Fruit fly (Drosophila melanogaster) whole organism, embryonic: ENCODE measurements around the gene CG13258.

Experiments used
- CG1024 ChIP-seq: fragments of 200-800 bp; sonication (Bioruptor generic); IDR thresholded peaks from 2 replicates; pipeline ENCODE4 v1.3.6; 2022; ENCODE audit warnings: missing biosample characterization, missing genetic modification characterization
- CG10321 ChIP-seq: fragments of 200-800 bp; sonication (Bioruptor generic); IDR thresholded peaks from 2 replicates; pipeline ENCODE4 v1.3.6; 2022; ENCODE audit warnings: missing biosample characterization, missing genetic modification characterization
- CG10654 ChIP-seq: fragments of 200-800 bp; sonication (Bioruptor generic); optimal IDR thresholded peaks from 2 replicates; lab custom pipeline; 2016; ENCODE audit warnings: missing biosample characterization, missing genetic modification characterization
- CG11696 ChIP-seq: fragments of 200-800 bp; sonication (Bioruptor generic); IDR thresholded peaks from 2 replicates; pipeline ENCODE4 v1.3.6; 2022; ENCODE audit warnings: missing biosample characterization, missing genetic modification characterization
- CG11723 ChIP-seq: fragments of 200-800 bp; sonication (Bioruptor generic); optimal IDR thresholded peaks from 2 replicates; lab custom pipeline; 2017; ENCODE audit warnings: missing biosample characterization, mild to moderate bottlenecking, missing genetic modification characterization
- CG12071 ChIP-seq: fragments of 200-800 bp; sonication (Bioruptor generic); optimal IDR thresholded peaks from 3 replicates; lab custom pipeline; 2018; ENCODE audit warnings: missing biosample characterization, mild to moderate bottlenecking, missing genetic modification characterization
- CG14860 ChIP-seq: fragments of 200-800 bp; sonication (Bioruptor generic); IDR thresholded peaks from 3 replicates; pipeline ENCODE4 v1.3.6; 2022; ENCODE audit warnings: missing biosample characterization, missing genetic modification characterization; ENCODE audit not compliant: partially characterized antibody
- CG14965 ChIP-seq: fragments of 200-800 bp; sonication (Bioruptor generic); optimal IDR thresholded peaks from 2 replicates; lab custom pipeline; 2016; ENCODE audit warnings: missing biosample characterization, missing genetic modification characterization, borderline replicate concordance
- CG1602 ChIP-seq: fragments of 200-800 bp; sonication (Bioruptor generic); optimal IDR thresholded peaks from 3 replicates; lab custom pipeline; 2016; ENCODE audit warnings: missing biosample characterization, missing genetic modification characterization
- CG16779 ChIP-seq: fragments of 200-800 bp; sonication (Bioruptor generic); IDR thresholded peaks from 2 replicates; pipeline ENCODE4 v1.3.6; 2022; ENCODE audit warnings: missing biosample characterization, missing genetic modification characterization
- CG16813 ChIP-seq: fragments of 200-800 bp; sonication (Bioruptor generic); IDR thresholded peaks from 3 replicates; pipeline ENCODE4 v1.3.6; 2022; ENCODE audit warnings: missing biosample characterization, missing genetic modification characterization; ENCODE audit not compliant: partially characterized antibody
- CG17359 ChIP-seq: fragments of 200-800 bp; sonication (Bioruptor generic); optimal IDR thresholded peaks from 3 replicates; lab custom pipeline; 2018; ENCODE audit warnings: missing biosample characterization, mild to moderate bottlenecking, missing genetic modification characterization, moderate library complexity
- CG17385 ChIP-seq: fragments of 200-800 bp; sonication (Bioruptor generic); optimal IDR thresholded peaks from 3 replicates; lab custom pipeline; 2018; ENCODE audit warnings: missing biosample characterization, mild to moderate bottlenecking, missing genetic modification characterization
- CG17912 ChIP-seq: fragments of 200-800 bp; sonication (Bioruptor generic); optimal IDR thresholded peaks from 2 replicates; lab custom pipeline; 2018; ENCODE audit warnings: missing biosample characterization, mild to moderate bottlenecking, missing genetic modification characterization
- CG2889 ChIP-seq: fragments of 200-800 bp; sonication (Bioruptor generic); IDR thresholded peaks from 3 replicates; pipeline ENCODE4 v1.3.6; 2022; ENCODE audit warnings: missing biosample characterization, missing genetic modification characterization
- CG3163 ChIP-seq: fragments of 200-800 bp; sonication (Bioruptor generic); optimal IDR thresholded peaks from 3 replicates; lab custom pipeline; 2016; ENCODE audit warnings: missing biosample characterization, missing genetic modification characterization
- CG3995 ChIP-seq: fragments of 200-800 bp; sonication (Bioruptor generic); optimal IDR thresholded peaks from 3 replicates; lab custom pipeline; 2016; ENCODE audit warnings: missing biosample characterization, missing genetic modification characterization
- CG4730 ChIP-seq: fragments of 200-800 bp; sonication (Bioruptor generic); IDR thresholded peaks from 2 replicates; pipeline ENCODE4 v1.3.6; 2022; ENCODE audit warnings: missing biosample characterization, missing genetic modification characterization
- CG6765 ChIP-seq: fragments of 200-800 bp; sonication (Bioruptor generic); optimal IDR thresholded peaks from 3 replicates; lab custom pipeline; 2017; ENCODE audit warnings: missing biosample characterization, mild to moderate bottlenecking, missing genetic modification characterization
- CG7271 ChIP-seq: fragments of 200-800 bp; sonication (Bioruptor generic); optimal IDR thresholded peaks from 2 replicates; lab custom pipeline; 2018; ENCODE audit warnings: missing biosample characterization, mild to moderate bottlenecking, missing genetic modification characterization, moderate library complexity
- CG7357 ChIP-seq: fragments of 200-800 bp; sonication (Bioruptor generic); IDR thresholded peaks from 3 replicates; pipeline ENCODE4 v1.3.6; 2022; ENCODE audit warnings: missing biosample characterization, missing genetic modification characterization
- CG7839 ChIP-seq: fragments of 200-800 bp; sonication (Bioruptor generic); optimal IDR thresholded peaks from 3 replicates; lab custom pipeline; 2018; ENCODE audit warnings: missing biosample characterization, mild to moderate bottlenecking, missing genetic modification characterization, moderate library complexity
- CG7963 ChIP-seq: fragments of 200-800 bp; sonication (Bioruptor generic); IDR thresholded peaks from 3 replicates; pipeline ENCODE4 v1.3.6; 2022; ENCODE audit warnings: missing biosample characterization, missing genetic modification characterization; ENCODE audit not compliant: partially characterized antibody
- CG8388 ChIP-seq: fragments of 200-800 bp; sonication (Bioruptor generic); optimal IDR thresholded peaks from 2 replicates; lab custom pipeline; 2019; ENCODE audit warnings: missing biosample characterization, mild to moderate bottlenecking, missing genetic modification characterization, moderate library complexity
- CG9817 ChIP-seq: fragments of 200-800 bp; sonication (Bioruptor generic); optimal IDR thresholded peaks from 2 replicates; lab custom pipeline; 2018; ENCODE audit warnings: missing biosample characterization, mild to moderate bottlenecking, missing genetic modification characterization, moderate library complexity
- D19A ChIP-seq: fragments of 200-800 bp; optimal IDR thresholded peaks from 3 replicates; lab custom pipeline; 2019; ENCODE audit warnings: missing biosample characterization, mild to moderate bottlenecking, missing genetic modification characterization, moderate library complexity
- Med ChIP-seq: fragments of 200-800 bp; sonication (Bioruptor generic); peaks from one replicate; lab custom pipeline; 2016; ENCODE audit warnings: missing biosample characterization, missing genetic modification characterization, mild to moderate bottlenecking, inconsistent platforms, moderate library complexity
- NFAT ChIP-seq: fragments of 200-800 bp; sonication (Bioruptor generic); IDR thresholded peaks from 2 replicates; pipeline ENCODE4 v1.3.6; 2022; ENCODE audit warnings: missing biosample characterization, missing genetic modification characterization
- Neu2 ChIP-seq: fragments of 200-800 bp; sonication (Bioruptor generic); optimal IDR thresholded peaks from 3 replicates; lab custom pipeline; 2016; ENCODE audit warnings: missing biosample characterization, missing genetic modification characterization, borderline replicate concordance
- Oli ChIP-seq: fragments of 200-800 bp; sonication (Bioruptor generic); optimal IDR thresholded peaks from 2 replicates; lab custom pipeline; 2018; ENCODE audit warnings: missing biosample characterization, mild to moderate bottlenecking, missing genetic modification characterization, moderate library complexity
- Ptx1 ChIP-seq: fragments of 200-800 bp; sonication (Bioruptor generic); IDR thresholded peaks from 2 replicates; pipeline ENCODE4 v1.3.6; 2022; ENCODE audit warnings: missing biosample characterization, missing genetic modification characterization
- Scr ChIP-seq: fragments of 200-800 bp; sonication (Bioruptor generic); IDR thresholded peaks from 2 replicates; pipeline ENCODE4 v1.3.6; 2022; ENCODE audit warnings: missing biosample characterization, missing genetic modification characterization; ENCODE audit not compliant: partially characterized antibody
- Stat92E ChIP-seq, 3 experiments: fragments of >200 bp in 2 of 3; fragments of 200-800 bp in 1 of 3; sonication (Bioruptor generic) in 1 of 3; optimal IDR thresholded peaks; 2 replicates each; lab custom pipeline; 2017 to 2019; ENCODE audit warnings: missing biosample characterization in 3 of 3, missing genetic modification characterization in 3 of 3, mild to moderate bottlenecking in 1 of 3, moderate library complexity in 1 of 3
- Trl ChIP-seq, 3 experiments: fragments of >200 bp in 2 of 3; fragments of 200-800 bp in 1 of 3; sonication (Bioruptor generic) in 1 of 3; optimal IDR thresholded peaks; 2 replicates in 1 of 3; 3 replicates in 2 of 3; lab custom pipeline; 2016 to 2017; ENCODE audit warnings: missing biosample characterization in 1 of 3, missing genetic modification characterization in 1 of 3
- abd-A ChIP-seq: fragments of 200-800 bp; sonication (Bioruptor generic); optimal IDR thresholded peaks from 3 replicates; lab custom pipeline; 2019; ENCODE audit warnings: missing biosample characterization, mild to moderate bottlenecking, missing genetic modification characterization, moderate library complexity
- cg ChIP-seq: fragments of 200-800 bp; sonication (Bioruptor generic); optimal IDR thresholded peaks from 3 replicates; lab custom pipeline; 2019; ENCODE audit warnings: missing biosample characterization, mild to moderate bottlenecking, missing genetic modification characterization, moderate library complexity
- chm ChIP-seq: fragments of 200-800 bp; sonication (Bioruptor generic); IDR thresholded peaks from 2 replicates; pipeline ENCODE4 v1.3.6; 2022; ENCODE audit warnings: missing biosample characterization, missing genetic modification characterization
- dati ChIP-seq: fragments of 200-800 bp; sonication (Bioruptor generic); IDR thresholded peaks from 2 replicates; pipeline ENCODE4 v1.3.6; 2022; ENCODE audit warnings: missing biosample characterization, missing genetic modification characterization
- exex ChIP-seq: fragments of 200-800 bp; sonication (Bioruptor generic); optimal IDR thresholded peaks from 4 replicates; lab custom pipeline; 2018; ENCODE audit warnings: missing biosample characterization, mild to moderate bottlenecking, missing genetic modification characterization, moderate library complexity
- klu ChIP-seq: fragments of 200-800 bp; sonication (Bioruptor generic); IDR thresholded peaks from 2 replicates; pipeline ENCODE4 v1.3.6; 2022; ENCODE audit warnings: missing biosample characterization, missing genetic modification characterization
- nom ChIP-seq: fragments of 200-800 bp; sonication (Bioruptor generic); optimal IDR thresholded peaks from 2 replicates; lab custom pipeline; 2017; ENCODE audit warnings: missing biosample characterization, missing genetic modification characterization, mild to moderate bottlenecking, moderate library complexity, missing genetic modification reagents
- psq ChIP-seq: fragments of 200-800 bp; sonication (Bioruptor generic); optimal IDR thresholded peaks from 2 replicates; lab custom pipeline; 2017; ENCODE audit warnings: missing biosample characterization, missing genetic modification characterization
- pzg ChIP-seq: fragments of 200-800 bp; sonication (Bioruptor generic); optimal IDR thresholded peaks from 3 replicates; lab custom pipeline; 2018; ENCODE audit warnings: missing biosample characterization, mild to moderate bottlenecking, missing genetic modification characterization, moderate library complexity
- rib ChIP-seq: fragments of 200-800 bp; sonication (Bioruptor generic); IDR thresholded peaks from 2 replicates; pipeline ENCODE4 v1.3.6; 2022; ENCODE audit warnings: missing biosample characterization, missing genetic modification characterization
- schlank ChIP-seq: fragments of 200-800 bp; sonication (Bioruptor generic); optimal IDR thresholded peaks from 2 replicates; lab custom pipeline; 2018; ENCODE audit warnings: missing biosample characterization, mild to moderate bottlenecking, missing genetic modification characterization
- sens ChIP-seq: fragments of 200-800 bp; sonication (Bioruptor generic); peaks from one replicate; lab custom pipeline; 2016; ENCODE audit warnings: missing biosample characterization, missing genetic modification characterization
- sens-2 ChIP-seq: fragments of 200-800 bp; sonication (Bioruptor generic); IDR thresholded peaks from 2 replicates; pipeline ENCODE4 v1.3.6; 2022; ENCODE audit warnings: missing biosample characterization, missing genetic modification characterization
- tx ChIP-seq: fragments of 200-800 bp; sonication (Bioruptor generic); optimal IDR thresholded peaks from 2 replicates; lab custom pipeline; 2016; ENCODE audit warnings: missing biosample characterization, missing genetic modification characterization
- vvl ChIP-seq: fragments of 200-800 bp; sonication (Bioruptor generic); IDR thresholded peaks from 2 replicates; pipeline ENCODE4 v1.3.6; 2022; ENCODE audit warnings: missing biosample characterization, missing genetic modification characterization

Gene CG13258

DNA sequence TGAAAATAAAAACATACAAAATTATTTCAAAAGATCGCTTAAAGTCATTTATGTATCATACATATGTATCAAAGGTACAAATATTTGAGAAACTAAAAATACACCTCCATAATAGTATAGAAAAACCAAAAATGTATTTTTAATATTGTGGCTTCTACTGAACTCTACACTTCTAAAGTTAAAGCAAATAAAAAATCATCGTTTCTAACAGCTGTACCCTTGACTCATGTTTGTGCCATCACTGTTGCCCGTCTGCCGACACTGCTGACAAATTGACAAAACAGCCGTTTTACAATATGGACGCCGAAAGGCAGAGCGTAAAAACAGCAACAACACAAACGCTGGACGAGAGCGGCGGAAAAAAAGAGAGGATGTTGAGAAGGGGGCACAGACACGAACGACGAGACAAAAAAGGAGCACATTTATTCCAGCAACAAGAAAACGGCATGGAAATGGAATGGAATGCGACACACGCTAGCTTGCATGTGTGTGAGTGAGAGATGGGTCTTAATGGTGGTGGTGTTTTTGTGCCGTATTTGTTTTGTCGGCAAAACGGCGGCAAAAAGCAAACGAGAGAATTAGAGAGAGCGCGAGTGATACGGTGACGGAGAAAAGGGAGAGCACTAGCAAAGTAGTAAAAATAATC, 6.3 kb downstream of the CG13258 start (continued):
- peak; percentile 74 for TF ChIP-seq CG17385 (GFP tag; lab: Kevin White, UChicago)
- TF ChIP-seq CG17359 (tag; lab: Kevin White, UChicago), result peak; percentile 91
- peak; percentile 40 for TF ChIP-seq CG17912 (GFP tag; lab: Kevin White, UChicago)
- TF ChIP-seq Neu2 (GFP tag; lab: Kevin White, UChicago), result no peak
- TF ChIP-seq CG1602, result peak; percentile 79
- no peak for TF ChIP-seq Ptx1
- TF ChIP-seq CG6765, result peak; percentile 81
- TF ChIP-seq CG10321, result no peak
- TF ChIP-seq klu, result no peak
- peak; percentile 78 for TF ChIP-seq CG12071 (GFP tag; lab: Kevin White, UChicago)
- peak; percentile 62 for TF ChIP-seq CG3995 (GFP tag; lab: Kevin White, UChicago)
- no peak for TF ChIP-seq CG14860 (GFP tag; lab: Robert Waterston, UW)
- TF ChIP-seq CG16813 (GFP tag; lab: Robert Waterston, UW), result no peak
- peak; percentile 95 for TF ChIP-seq sens (GFP tag; lab: Kevin White, UChicago)
- TF ChIP-seq CG11696 (GFP tag; lab: Robert Waterston, UW), result no peak
- TF ChIP-seq exex, result peak; percentile 44
- no peak for TF ChIP-seq sens-2
- TF ChIP-seq CG3163 (GFP tag; lab: Kevin White, UChicago), result peak; percentile 65
- no peak for TF ChIP-seq Stat92E (GFP tag; optimal IDR thresholded peaks at IDR 0.05; lab: Kevin White, UChicago)
- TF ChIP-seq CG14965 (GFP tag; lab: Kevin White, UChicago), result no peak
- peak; percentile 84 for TF ChIP-seq abd-A (tag; lab: Kevin White, UChicago)
- no peak for TF ChIP-seq Scr
- TF ChIP-seq Med (GFP tag; lab: Kevin White, UChicago), result peak; percentile 97
- peak; percentile 83 to 93 for TF ChIP-seq Trl (optimal IDR thresholded peaks at IDR 0.05; lab: Kevin White, UChicago)
- peak; percentile 27 for TF ChIP-seq Trl (GFP tag; optimal IDR thresholded peaks at IDR 0.05; lab: Kevin White, UChicago)
- TF ChIP-seq psq (GFP tag; lab: Kevin White, UChicago), result peak; percentile 77
- TF ChIP-seq chm (GFP tag; lab: Robert Waterston, UW), result no peak
- peak; percentile 74 for TF ChIP-seq CG9817 (tag; lab: Kevin White, UChicago)
- TF ChIP-seq CG7839 (tag; lab: Kevin White, UChicago), result peak; percentile 87
- no peak for TF ChIP-seq rib (GFP tag; lab: Robert Waterston, UW)
- no peak for TF ChIP-seq CG2889 (GFP tag; lab: Robert Waterston, UW)
- peak; percentile 67 for TF ChIP-seq nom (GFP tag; lab: Kevin White, UChicago)
- no peak for TF ChIP-seq vvl (GFP tag; lab: Robert Waterston, UW)
- TF ChIP-seq CG4730 (GFP tag; lab: Robert Waterston, UW), result no peak
- TF ChIP-seq CG8388 (GFP tag; lab: Kevin White, UChicago), result peak; percentile 81
- no peak for TF ChIP-seq NFAT (GFP tag; lab: Robert Waterston, UW)
- peak; percentile 89 for TF ChIP-seq Oli (tag; lab: Kevin White, UChicago)
- TF ChIP-seq dati (GFP tag; lab: Robert Waterston, UW), result no peak
- peak; percentile 80 for TF ChIP-seq D19A (tag; lab: Kevin White, UChicago)
- peak; percentile 82 for TF ChIP-seq tx
- peak; percentile 65 for TF ChIP-seq schlank (tag; lab: Kevin White, UChicago)
- TF ChIP-seq CG7357 (GFP tag; lab: Robert Waterston, UW), result peak; percentile 73; the same call in 1 of the 3 replicates
- TF ChIP-seq cg (GFP tag; lab: Kevin White, UChicago), result peak; percentile 88
- peak; percentile 75 for TF ChIP-seq CG10654 (GFP tag; lab: Kevin White, UChicago)
- no peak for TF ChIP-seq CG1024 (GFP tag; lab: Robert Waterston, UW)
- peak; percentile 66 for TF ChIP-seq CG11723 (GFP tag; lab: Kevin White, UChicago)
- no peak for TF ChIP-seq CG7963
- TF ChIP-seq CG7271 (tag; lab: Kevin White, UChicago), result peak; percentile 50
- TF ChIP-seq pzg (GFP tag; lab: Kevin White, UChicago), result peak; percentile 1
- TF ChIP-seq CG16779, result no peak
